Worm (Caenorhabditis elegans) whole organism, young adult: ENCODE measurements around the gene F33C8.2.
A peak's percentile ranks its signal among the peaks of the same experiment; 100 is the strongest.

Experiments
- B0336.3 ChIP-seq: fragments of 200-800 bp; sonication (Bioruptor generic); IDR thresholded peaks from 2 replicates; pipeline ENCODE4 v1.3.6; 2022; ENCODE audit warnings: missing genetic modification characterization, missing compliant biosample characterization
- F22D6.2 ChIP-seq: sonication (generic microtip); optimal IDR thresholded peaks from 2 replicates; lab custom pipeline; 2016; ENCODE audit warnings: mild to moderate bottlenecking, missing genetic modification characterization, missing compliant biosample characterization
- F23B12.7 ChIP-seq: sonication (generic microtip); optimal IDR thresholded peaks from 2 replicates; lab custom pipeline; 2017; ENCODE audit warnings: missing genetic modification characterization, mild to moderate bottlenecking, missing compliant biosample characterization, antibody characterized with exemption, moderate library complexity; ENCODE audit not compliant: insufficient read depth
- F39B2.1 ChIP-seq: fragments of 200-800 bp; sonication (Bioruptor generic); IDR thresholded peaks from 2 replicates; pipeline ENCODE4 v1.3.6; 2022; ENCODE audit warnings: missing genetic modification reagents, missing genetic modification characterization, missing compliant biosample characterization
- F57A8.1 ChIP-seq: fragments of 200-800 bp; sonication (Bioruptor generic); optimal IDR thresholded peaks from 2 replicates; lab custom pipeline; 2018; ENCODE audit warnings: mild to moderate bottlenecking, missing genetic modification characterization, moderate library complexity, missing compliant biosample characterization
- atf-7 ChIP-seq: sonication (generic microtip); optimal IDR thresholded peaks from 2 replicates; lab custom pipeline; 2017; ENCODE audit warnings: mild to moderate bottlenecking, missing genetic modification characterization, missing compliant biosample characterization
- attf-3 ChIP-seq: fragments of 200-800 bp; sonication (Bioruptor generic); conservative IDR thresholded peaks from 2 replicates; pipeline ENCODE4 v1.3.6; 2022; ENCODE audit warnings: missing genetic modification reagents, missing genetic modification characterization, missing compliant biosample characterization
- bed-1 ChIP-seq: fragments of 200-800 bp; sonication (Bioruptor generic); IDR thresholded peaks from 2 replicates; pipeline ENCODE4 v1.3.6; 2022; ENCODE audit warnings: missing genetic modification reagents, missing genetic modification characterization, missing compliant biosample characterization
- cebp-1 ChIP-seq, 2 experiments: fragments of 200-800 bp in 1 of 2; sonication (Bioruptor generic) in 1 of 2; sonication (generic microtip) in 1 of 2; IDR thresholded peaks in 1 of 2; optimal IDR thresholded peaks in 1 of 2; 2 replicates each; pipeline versions ENCODE4 v1.3.6 to Lab custom; 2017 to 2022; ENCODE audit warnings: missing compliant biosample characterization in 2 of 2, missing genetic modification characterization in 2 of 2, mild to moderate bottlenecking in 1 of 2, missing genetic modification reagents in 1 of 2, moderate library complexity in 1 of 2
- ceh-27 ChIP-seq: fragments of 200-800 bp; sonication (Bioruptor generic); optimal IDR thresholded peaks from 2 replicates; lab custom pipeline; 2018; ENCODE audit warnings: mild to moderate bottlenecking, missing genetic modification characterization, moderate library complexity, missing compliant biosample characterization
- chd-7 ChIP-seq: sonication (generic microtip); optimal IDR thresholded peaks from 2 replicates; lab custom pipeline; 2016; ENCODE audit warnings: mild to moderate bottlenecking, missing genetic modification characterization, moderate library complexity, missing compliant biosample characterization
- die-1 ChIP-seq: sonication (generic microtip); optimal IDR thresholded peaks from 2 replicates; lab custom pipeline; 2016; ENCODE audit warnings: missing genotype, mild to moderate bottlenecking, missing genetic modification characterization, missing compliant biosample characterization
- egrh-3 ChIP-seq: fragments of 200-800 bp; sonication (Bioruptor generic); IDR thresholded peaks from 2 replicates; pipeline ENCODE4 v1.3.6; 2022; ENCODE audit warnings: missing genetic modification reagents, missing genetic modification characterization, missing compliant biosample characterization
- ekl-4 ChIP-seq: fragments of 200-800 bp; sonication (Bioruptor generic); IDR thresholded peaks from 2 replicates; pipeline ENCODE4 v1.3.6; 2022; ENCODE audit warnings: missing genetic modification reagents, missing genetic modification characterization, missing compliant biosample characterization
- gei-17 ChIP-seq: fragments of 200-800 bp; sonication (Bioruptor generic); optimal IDR thresholded peaks from 2 replicates; lab custom pipeline; 2018; ENCODE audit warnings: mild to moderate bottlenecking, missing genetic modification characterization, missing compliant biosample characterization
- hlh-26 ChIP-seq: fragments of 200-800 bp; sonication (Bioruptor generic); conservative IDR thresholded peaks from 2 replicates; pipeline ENCODE4 v1.3.6; 2022; ENCODE audit warnings: missing genetic modification reagents, missing genetic modification characterization, missing compliant biosample characterization
- let-607 ChIP-seq, 2 experiments: fragments of 200-800 bp in 1 of 2; sonication (Bioruptor generic) in 1 of 2; sonication (generic microtip) in 1 of 2; optimal IDR thresholded peaks; 2 replicates each; lab custom pipeline; 2016 to 2018; ENCODE audit warnings: mild to moderate bottlenecking in 2 of 2, missing compliant biosample characterization in 2 of 2, missing genetic modification characterization in 2 of 2, moderate library complexity in 2 of 2, missing genotype in 1 of 2
- lin-54 ChIP-seq: fragments of 200-800 bp; sonication (Bioruptor generic); optimal IDR thresholded peaks from 2 replicates; lab custom pipeline; 2018; ENCODE audit warnings: mild to moderate bottlenecking, missing genetic modification characterization, missing compliant biosample characterization
- madf-3 ChIP-seq: fragments of 200-800 bp; sonication (Bioruptor generic); IDR thresholded peaks from 2 replicates; pipeline ENCODE4 v1.3.6; 2022; ENCODE audit warnings: missing genetic modification reagents, missing genetic modification characterization, missing compliant biosample characterization
- mcd-1 ChIP-seq: fragments of 200-800 bp; sonication (Bioruptor generic); IDR thresholded peaks from 2 replicates; pipeline ENCODE4 v1.3.6; 2022; ENCODE audit warnings: missing genetic modification reagents, missing genetic modification characterization, missing compliant biosample characterization
- mel-28 ChIP-seq: sonication (generic microtip); optimal IDR thresholded peaks from 2 replicates; lab custom pipeline; 2016; ENCODE audit warnings: borderline replicate concordance, mild to moderate bottlenecking, missing genetic modification characterization, missing compliant biosample characterization
- nfya-2 ChIP-seq: fragments of 200-800 bp; sonication (Bioruptor generic); IDR thresholded peaks from 2 replicates; pipeline ENCODE4 v1.3.6; 2022; ENCODE audit warnings: missing genetic modification reagents, missing genetic modification characterization, missing compliant biosample characterization
- nhr-80 ChIP-seq: sonication (generic microtip); optimal IDR thresholded peaks from 2 replicates; lab custom pipeline; 2016; ENCODE audit warnings: missing genetic modification characterization, missing compliant biosample characterization
- nhr-90 ChIP-seq: sonication (generic microtip); optimal IDR thresholded peaks from 2 replicates; lab custom pipeline; 2016; ENCODE audit warnings: missing genotype, mild to moderate bottlenecking, missing genetic modification characterization, missing compliant biosample characterization
- pbrm-1 ChIP-seq: fragments of 200-800 bp; sonication (Bioruptor generic); IDR thresholded peaks from 2 replicates; pipeline ENCODE4 v1.3.6; 2022; ENCODE audit warnings: missing genetic modification reagents, missing genetic modification characterization, missing compliant biosample characterization
- pha-4 ChIP-seq: fragments of 150-350 bp; sonication (generic microtip); optimal IDR thresholded peaks from 2 replicates; lab custom pipeline; 2014; ENCODE audit warnings: missing biosample characterization, missing genetic modification reagents, missing genetic modification characterization
- rcor-1 ChIP-seq: fragments of 200-800 bp; sonication (Bioruptor generic); IDR thresholded peaks from 2 replicates; pipeline ENCODE4 v1.3.6; 2022; ENCODE audit warnings: missing genetic modification reagents, missing genetic modification characterization, missing compliant biosample characterization
- snpc-1.1 ChIP-seq: sonication (generic microtip); optimal IDR thresholded peaks from 2 replicates; lab custom pipeline; 2017; ENCODE audit warnings: missing genetic modification characterization, mild to moderate bottlenecking, missing compliant biosample characterization, antibody characterized with exemption, moderate library complexity, missing genotype, missing genetic modification reagents; ENCODE audit not compliant: insufficient read depth
- snpc-1.3 ChIP-seq: sonication (generic microtip); optimal IDR thresholded peaks from 2 replicates; lab custom pipeline; 2017; ENCODE audit warnings: missing genetic modification characterization, mild to moderate bottlenecking, missing compliant biosample characterization, antibody characterized with exemption, moderate library complexity, missing genotype, missing genetic modification reagents; ENCODE audit not compliant: insufficient read depth
- snpc-4 ChIP-seq, 5 experiments: fragments of 150-350 bp in 1 of 5; sonication (generic microtip) in 4 of 5; optimal IDR thresholded peaks; 2 replicates each; lab custom pipeline; 2014 to 2018; ENCODE audit warnings: missing genetic modification characterization in 5 of 5, missing biosample characterization in 3 of 5, antibody characterized with exemption in 2 of 5, mild to moderate bottlenecking in 2 of 5, missing compliant biosample characterization in 2 of 5, missing genotype in 2 of 5, moderate library complexity in 2 of 5, missing genetic modification reagents in 1 of 5
- somi-1 ChIP-seq: fragments of 200-800 bp; sonication (Bioruptor generic); optimal IDR thresholded peaks from 2 replicates; lab custom pipeline; 2018; ENCODE audit warnings: mild to moderate bottlenecking, missing genetic modification characterization, missing compliant biosample characterization
- unc-130 ChIP-seq: sonication (generic microtip); optimal IDR thresholded peaks from 2 replicates; lab custom pipeline; 2016; ENCODE audit warnings: missing genetic modification reagents, missing genetic modification characterization, missing compliant biosample characterization
- zfh-2 ChIP-seq: fragments of 200-800 bp; sonication (Bioruptor generic); conservative IDR thresholded peaks from 2 replicates; pipeline ENCODE4 v1.3.6; 2022; ENCODE audit warnings: missing genetic modification reagents, missing genetic modification characterization, missing compliant biosample characterization
- ztf-22 ChIP-seq: fragments of 200-800 bp; sonication (Bioruptor generic); optimal IDR thresholded peaks from 2 replicates; lab custom pipeline; 2018; ENCODE audit warnings: mild to moderate bottlenecking, missing genetic modification characterization, moderate library complexity, missing compliant biosample characterization

The F33C8.2 gene

ce11 chrX:14694633-14695177, 26.5 kb upstream of the F33C8.2 start:
- peak; percentile 42; the same call in 1 of the 2 replicates for TF ChIP-seq zfh-2 (GFP tag; lab: Robert Waterston, UW)
- TF ChIP-seq snpc-1.3 (tag; lab: Kevin White, UChicago), result no peak

ce11 chrX:14695892-14696291, 25.3 kb upstream of the F33C8.2 start:
- no peak for TF ChIP-seq madf-3 (GFP tag; lab: Robert Waterston, UW)
- TF ChIP-seq cebp-1 (GFP tag; IDR thresholded peaks at IDR 0.05; lab: Robert Waterston, UW), result no peak
- TF ChIP-seq cebp-1 (tag; optimal IDR thresholded peaks at IDR 0.05; lab: Kevin White, UChicago), result no peak
- no peak for TF ChIP-seq somi-1
- TF ChIP-seq F57A8.1, result no peak
- no peak for TF ChIP-seq pbrm-1 (GFP tag; lab: Robert Waterston, UW)
- no peak for TF ChIP-seq F39B2.1 (GFP tag; lab: Robert Waterston, UW)
- TF ChIP-seq rcor-1 (GFP tag; lab: Robert Waterston, UW), result no peak
- no peak for TF ChIP-seq lin-54 (GFP tag; lab: Kevin White, UChicago)
- TF ChIP-seq snpc-1.1 (tag; lab: Kevin White, UChicago), result no peak
- no peak for TF ChIP-seq egrh-3 (GFP tag; lab: Robert Waterston, UW)
- no peak for TF ChIP-seq die-1 (tag; lab: Kevin White, UChicago)
- no peak for TF ChIP-seq bed-1 (GFP tag; lab: Robert Waterston, UW)
- no peak for TF ChIP-seq ceh-27 (GFP tag; lab: Kevin White, UChicago)
- TF ChIP-seq let-607 (tag; optimal IDR thresholded peaks at IDR 0.05; lab: Kevin White, UChicago), result no peak
- no peak for TF ChIP-seq zfh-2 (GFP tag; lab: Robert Waterston, UW)
- no peak for TF ChIP-seq snpc-4 (GFP tag; optimal IDR thresholded peaks at IDR 0.05; lab: Kevin White, UChicago)
- TF ChIP-seq snpc-4 (tag; optimal IDR thresholded peaks at IDR 0.05; lab: Kevin White, UChicago), result no peak
- no peak for TF ChIP-seq unc-130 (GFP tag; lab: Kevin White, UChicago)
- TF ChIP-seq F23B12.7 (tag; lab: Kevin White, UChicago), result no peak
- no peak for TF ChIP-seq nfya-2 (GFP tag; lab: Robert Waterston, UW)

ce11 chrX:14699866-14700265, 21.3 kb upstream of the F33C8.2 start, which contains the start of gene hch-1:
hch-1 (minus strand) TSS chrX:14699977.
- TF ChIP-seq attf-3 (no peak), nhr-80 (tag; lab: Kevin White, UChicago) (no peak)

ce11 chrX:14701490-14701889, 19.7 kb upstream of the F33C8.2 start, which contains the start of gene F40E10.5:
F40E10.5 (plus strand) TSS chrX:14701790.
- TF ChIP-seq cebp-1 (GFP tag; IDR thresholded peaks at IDR 0.05; lab: Robert Waterston, UW) (no peak), cebp-1 (tag; optimal IDR thresholded peaks at IDR 0.05; lab: Kevin White, UChicago) (no peak), F22D6.2 (tag; lab: Kevin White, UChicago) (no peak), zfh-2 (GFP tag; lab: Robert Waterston, UW) (peak; percentile 63)

ce11 chrX:14704933-14705332, 16.3 kb upstream of the F33C8.2 start:
- TF ChIP-seq snpc-4 (GFP tag; optimal IDR thresholded peaks at IDR 0.05; lab: Kevin White, UChicago) (no peak), snpc-4 (tag; optimal IDR thresholded peaks at IDR 0.05; lab: Kevin White, UChicago) (peak in 2 of 4 experiments; percentile 68 to 80), ekl-4 (GFP tag; lab: Robert Waterston, UW) (no peak)
- TF ChIP-seq, all 124 proteins: peak for 1

DNA sequence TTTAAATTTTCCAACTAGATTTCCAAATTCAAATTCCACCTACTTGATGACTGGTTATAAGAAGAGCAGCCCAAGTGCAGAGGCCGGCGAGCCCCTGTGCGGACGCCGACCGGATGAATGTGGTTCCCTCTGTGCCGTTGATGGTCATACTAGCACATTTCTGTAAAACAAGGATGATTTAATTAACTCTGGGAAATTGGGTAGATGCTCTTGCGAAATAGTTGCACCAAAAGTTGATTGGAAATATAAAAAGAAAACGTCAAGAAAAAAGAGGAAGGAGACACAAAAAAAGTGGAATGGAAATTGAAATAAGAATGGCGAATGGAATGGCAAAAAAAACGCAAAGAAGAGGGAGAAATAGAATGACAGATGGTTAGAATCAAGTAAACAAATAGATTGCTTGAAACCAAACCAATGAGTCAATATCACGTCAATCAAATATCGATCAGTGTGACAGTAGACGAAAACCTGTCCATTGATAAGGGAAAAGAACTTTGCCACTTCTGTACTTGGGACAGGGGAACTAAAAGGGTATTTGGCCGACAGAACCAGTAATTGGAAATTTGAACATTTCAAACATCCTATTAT, 14.4 kb upstream of the F33C8.2 start, which contains the start of gene tmem-184:
Gene tmem-184 (minus strand): TSS at position 164 of the 588 bp plus-strand sequence.
- TF ChIP-seq chd-7 (tag; lab: Kevin White, UChicago) (peak; percentile 51), B0336.3 (GFP tag; lab: Robert Waterston, UW) (peak; percentile 36; the same call in 1 of the 2 replicates), nhr-80 (tag; lab: Kevin White, UChicago) (peak; percentile 96), mel-28 (no peak), nhr-90 (tag; lab: Kevin White, UChicago) (peak; percentile 2), lin-54 (GFP tag; lab: Kevin White, UChicago) (peak; percentile 39), pha-4 (peak; percentile 80), atf-7 (tag; lab: Kevin White, UChicago) (peak; percentile 67), ztf-22 (GFP tag; lab: Kevin White, UChicago) (peak; percentile 22), snpc-4 (GFP tag; optimal IDR thresholded peaks at IDR 0.05; lab: Kevin White, UChicago) (no peak), snpc-4 (tag; optimal IDR thresholded peaks at IDR 0.05; lab: Kevin White, UChicago) (peak in 2 of 4 experiments; percentile 14 to 41), mcd-1 (GFP tag; lab: Robert Waterston, UW) (peak; percentile 19; the same call in 1 of the 2 replicates), gei-17 (GFP tag; lab: Kevin White, UChicago) (no peak), let-607 (tag; optimal IDR thresholded peaks at IDR 0.05; lab: Kevin White, UChicago) (peak; percentile 79 to 86), hlh-26 (GFP tag; lab: Robert Waterston, UW) (no peak)
